Worm (Caenorhabditis elegans) whole organism, L4 larva: ENCODE measurements around the gene Y73B6BL.288.

ENCODE experiments used
- F44E2.7 ChIP-seq: fragments of 200-800 bp; sonication (Bioruptor generic); IDR thresholded peaks from 2 replicates; pipeline ENCODE4 v2.1.2; 2022; ENCODE audit warnings: missing genetic modification characterization, missing compliant biosample characterization
- ces-1 ChIP-seq: fragments of 150-350 bp; sonication (generic microtip); optimal IDR thresholded peaks from 4 replicates; lab custom pipeline; 2014; ENCODE audit warnings: missing biosample characterization, missing genetic modification reagents, missing genetic modification characterization
- fkh-10 ChIP-seq: fragments of 150-350 bp; optimal IDR thresholded peaks from 2 replicates; lab custom pipeline; 2014; ENCODE audit warnings: missing biosample characterization, missing genetic modification reagents, missing genetic modification characterization
- nhr-6 ChIP-seq: fragments of 150-350 bp; optimal IDR thresholded peaks from 2 replicates; lab custom pipeline; 2014; ENCODE audit warnings: missing biosample characterization, missing genetic modification characterization
- spr-3 ChIP-seq: fragments of 200-800 bp; sonication (Bioruptor generic); optimal IDR thresholded peaks from 2 replicates; lab custom pipeline; 2018; ENCODE audit warnings: mild to moderate bottlenecking, missing genetic modification characterization, missing compliant biosample characterization

ce11 chrIV:6369489-6369888, 27.2 kb upstream of the Y73B6BL.288 start:
- TF ChIP-seq nhr-6 (tag; lab: Kevin White, UChicago) (no peak), ces-1 (GFP tag; lab: Kevin White, UChicago) (no peak), fkh-10 (GFP tag; lab: Kevin White, UChicago) (no peak), F44E2.7 (no peak), spr-3 (no peak)
